Fruit fly (Drosophila melanogaster): ENCODE measurements around the gene tth.

Gene tth

DNA sequence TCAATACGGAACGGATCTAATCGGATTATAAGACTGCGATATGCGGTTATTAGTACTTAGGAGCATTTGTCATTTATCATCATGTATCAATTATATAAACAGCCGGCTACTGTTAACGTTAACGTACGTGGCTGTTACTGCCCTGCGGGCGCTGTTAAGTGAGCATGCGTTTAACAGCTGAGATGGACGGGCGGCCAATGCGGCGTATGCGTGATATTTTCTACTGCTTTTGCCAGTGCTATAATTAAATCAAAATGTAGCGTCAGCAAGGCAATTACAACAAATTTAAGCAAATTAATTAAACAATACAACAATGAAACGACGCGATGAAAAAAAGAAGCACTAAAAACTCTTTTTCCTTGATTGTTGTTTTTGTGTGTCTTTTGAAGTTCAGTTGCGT lies 21.2 kb upstream of the tth start:
- TF ChIP-seq pan (optimal IDR thresholded peaks at IDR 0.05) = no peak
- no peak for TF ChIP-seq EcR (GFP tag; optimal IDR thresholded peaks at IDR 0.05)

DNA sequence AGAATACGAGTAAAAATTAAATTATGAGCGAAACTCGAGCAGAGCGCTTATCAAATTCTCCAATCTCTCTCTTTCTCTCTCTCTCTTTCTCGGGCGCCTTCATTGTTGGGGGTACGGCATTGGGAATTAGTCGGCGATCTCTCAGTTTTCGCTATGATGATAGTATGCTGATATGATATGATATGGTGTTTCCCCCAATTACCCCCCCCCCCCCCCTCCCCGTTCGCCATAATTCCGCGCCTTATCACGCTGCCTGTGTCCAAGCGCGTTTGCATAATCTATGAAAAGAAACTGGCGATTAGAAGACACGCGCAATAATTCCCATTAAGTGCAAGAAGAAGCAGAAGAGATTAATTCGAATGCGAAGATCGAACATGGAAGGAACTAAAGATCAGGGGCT lies 20.4 kb upstream of the tth start:
- TF ChIP-seq Dll (optimal IDR thresholded peaks at IDR 0.05) = no peak
- no peak for TF ChIP-seq usp (GFP tag; optimal IDR thresholded peaks at IDR 0.05)
- no peak for TF ChIP-seq EcR (GFP tag; optimal IDR thresholded peaks at IDR 0.05)
- TF ChIP-seq CG8478 (optimal IDR thresholded peaks at IDR 0.05) = no peak
- TF ChIP-seq pan (optimal IDR thresholded peaks at IDR 0.05) = no peak
- no peak for TF ChIP-seq psq (optimal IDR thresholded peaks at IDR 0.05)

DNA sequence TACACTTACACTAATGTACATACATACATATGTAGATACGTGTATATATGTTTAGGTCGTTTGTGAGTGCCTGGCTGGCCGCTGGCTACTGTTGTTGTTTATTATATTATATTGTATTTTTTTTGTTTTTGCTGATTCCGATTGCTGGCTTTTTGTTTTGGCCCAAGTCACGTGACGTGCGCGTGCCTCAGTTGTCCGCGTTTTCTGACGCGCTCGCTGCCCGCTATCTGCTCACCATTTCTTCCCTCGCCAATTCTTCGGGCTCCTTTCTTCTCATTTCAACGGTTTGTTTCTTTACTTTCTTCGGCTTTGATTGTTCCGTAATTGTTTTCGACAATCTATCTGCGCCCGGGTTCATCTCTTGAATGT lies 18.6 kb upstream of the tth start:
- TF ChIP-seq pan (optimal IDR thresholded peaks at IDR 0.05) (no peak), psq (optimal IDR thresholded peaks at IDR 0.05) (no peak), CG8478 (optimal IDR thresholded peaks at IDR 0.05) (no peak), Dll (optimal IDR thresholded peaks at IDR 0.05) (no peak), usp (GFP tag; optimal IDR thresholded peaks at IDR 0.05) (no peak)

DNA sequence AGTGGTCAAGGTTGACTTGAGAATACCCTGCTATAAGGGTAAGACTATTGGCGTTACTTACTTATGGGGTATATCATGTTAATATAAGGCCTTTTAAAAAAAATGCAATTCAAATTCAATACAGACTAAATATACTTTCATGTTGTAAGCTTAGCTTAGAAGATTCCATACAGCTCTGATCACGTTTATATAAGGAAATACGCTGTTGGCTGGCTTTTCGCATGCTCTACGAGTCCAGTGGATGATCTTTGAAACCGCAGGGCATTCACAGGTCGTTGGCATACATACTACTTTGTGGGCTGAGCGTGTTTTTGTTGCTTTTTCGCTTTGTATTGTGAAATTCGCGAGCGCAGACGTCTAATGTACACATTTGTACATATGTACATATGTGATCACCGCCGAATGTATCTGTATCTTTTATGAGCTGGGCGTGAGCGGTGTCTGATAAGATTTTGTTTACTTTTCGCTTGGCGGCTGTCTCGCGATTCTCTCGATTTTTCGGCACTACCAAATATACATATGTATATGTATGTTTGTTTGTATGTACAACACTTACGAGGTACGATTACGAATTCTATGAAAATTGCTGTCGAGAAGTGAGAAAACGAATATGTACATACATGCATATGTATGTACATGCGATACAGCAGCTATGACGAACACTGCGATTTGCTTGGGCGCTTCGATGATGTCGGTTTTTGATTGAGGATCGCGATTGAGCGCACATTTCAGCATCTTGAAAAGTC lies 18.0 kb upstream of the tth start:
- no peak for TF ChIP-seq EcR (GFP tag; optimal IDR thresholded peaks at IDR 0.05)
- no peak for TF ChIP-seq psq (optimal IDR thresholded peaks at IDR 0.05)
- TF ChIP-seq usp (GFP tag; optimal IDR thresholded peaks at IDR 0.05) = no peak
- TF ChIP-seq CG8478 (optimal IDR thresholded peaks at IDR 0.05) = no peak
- no peak for TF ChIP-seq pan (optimal IDR thresholded peaks at IDR 0.05)
- no peak for TF ChIP-seq Dll (optimal IDR thresholded peaks at IDR 0.05)

DNA sequence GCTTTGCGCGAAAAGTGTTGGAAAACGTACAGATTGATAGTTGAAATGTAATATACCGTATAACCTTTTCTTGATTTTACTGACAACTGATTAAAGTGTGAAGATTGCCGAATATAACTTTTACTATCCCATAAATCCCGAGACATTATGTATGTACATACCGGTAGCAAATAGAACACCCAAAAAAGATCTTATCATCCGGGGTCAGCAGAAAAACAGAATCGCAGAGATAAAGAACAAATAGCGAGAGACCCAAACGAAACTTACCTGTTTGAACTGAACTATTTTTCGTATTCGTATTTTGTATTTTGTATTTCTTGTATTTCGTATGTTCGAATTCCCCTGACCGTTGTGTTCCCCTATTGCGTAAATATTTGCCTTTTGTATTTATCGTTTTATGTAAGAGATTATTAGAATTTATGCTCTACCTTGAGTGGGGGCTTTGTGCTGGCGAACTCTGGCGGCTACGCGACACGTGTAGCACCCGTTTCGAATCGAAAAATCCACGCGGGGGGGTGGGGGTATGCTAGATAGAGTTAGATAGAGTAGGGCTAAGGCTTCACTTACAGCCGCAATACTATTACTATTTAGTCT lies 17.0 kb upstream of the tth start:
- no peak for TF ChIP-seq CG8478 (optimal IDR thresholded peaks at IDR 0.05)
- no peak for TF ChIP-seq EcR (GFP tag; optimal IDR thresholded peaks at IDR 0.05)
- no peak for TF ChIP-seq Dll (optimal IDR thresholded peaks at IDR 0.05)
- TF ChIP-seq psq (optimal IDR thresholded peaks at IDR 0.05) = no peak
- TF ChIP-seq usp (GFP tag; optimal IDR thresholded peaks at IDR 0.05) = no peak
- no peak for TF ChIP-seq pan (optimal IDR thresholded peaks at IDR 0.05)

DNA sequence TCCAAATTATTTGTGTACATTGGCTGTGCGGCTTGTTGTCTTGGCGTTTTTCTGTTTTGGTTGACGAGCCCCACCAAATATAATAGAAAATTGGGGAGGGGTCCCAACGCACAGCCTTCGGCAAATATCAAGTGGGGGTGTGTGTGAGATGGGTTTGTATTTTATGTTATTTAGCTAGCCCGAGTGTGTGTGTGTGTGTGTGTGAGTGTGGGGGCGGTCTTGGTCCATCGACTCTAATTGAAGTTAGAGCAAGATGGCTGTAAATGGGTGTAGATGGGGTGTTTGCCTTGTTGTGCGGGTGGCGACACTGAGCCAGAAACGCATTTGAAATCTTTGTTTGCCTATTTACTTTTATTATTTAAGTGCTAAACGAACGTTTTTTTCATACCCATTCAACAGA lies 16.2 kb upstream of the tth start:
- TF ChIP-seq Dll (optimal IDR thresholded peaks at IDR 0.05) (no peak), CG8478 (optimal IDR thresholded peaks at IDR 0.05) (no peak), EcR (GFP tag; optimal IDR thresholded peaks at IDR 0.05) (no peak), usp (GFP tag; optimal IDR thresholded peaks at IDR 0.05) (no peak)

DNA sequence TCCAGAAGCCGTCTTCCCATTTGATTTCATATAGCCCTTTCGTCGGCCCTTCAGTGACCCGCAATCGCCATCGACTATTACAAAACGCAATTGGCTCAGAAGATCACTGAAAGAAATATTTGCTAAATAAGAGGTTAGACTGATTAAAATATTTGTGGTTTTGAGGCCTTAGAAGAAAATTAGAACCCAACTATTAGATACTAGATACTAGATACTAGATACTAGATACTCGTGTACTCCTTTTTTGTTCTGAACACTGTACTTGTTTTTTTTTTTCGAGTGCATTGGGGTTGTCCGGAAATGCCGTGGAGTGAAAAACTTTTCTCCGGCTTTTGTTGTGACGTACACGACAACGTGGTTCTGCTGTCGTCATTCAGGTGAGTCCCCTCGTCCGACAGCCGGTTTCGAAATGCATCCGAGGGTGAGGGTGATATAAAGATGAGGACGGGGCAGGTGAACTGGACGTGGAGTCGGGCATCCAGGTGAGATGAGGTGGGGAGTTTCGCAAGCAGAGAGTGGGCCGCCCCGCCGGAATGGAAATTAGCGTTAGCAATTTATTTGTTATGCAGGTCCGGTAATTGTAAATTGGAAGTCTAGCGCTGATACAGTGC lies 14.0 kb upstream of the tth start:
- TF ChIP-seq usp (GFP tag; optimal IDR thresholded peaks at IDR 0.05) = no peak
- TF ChIP-seq CG8478 (optimal IDR thresholded peaks at IDR 0.05) = no peak
- no peak for TF ChIP-seq Dll (optimal IDR thresholded peaks at IDR 0.05)
- no peak for TF ChIP-seq EcR (GFP tag; optimal IDR thresholded peaks at IDR 0.05)
- no peak for TF ChIP-seq psq (optimal IDR thresholded peaks at IDR 0.05)
- no peak for TF ChIP-seq pan (optimal IDR thresholded peaks at IDR 0.05)

DNA sequence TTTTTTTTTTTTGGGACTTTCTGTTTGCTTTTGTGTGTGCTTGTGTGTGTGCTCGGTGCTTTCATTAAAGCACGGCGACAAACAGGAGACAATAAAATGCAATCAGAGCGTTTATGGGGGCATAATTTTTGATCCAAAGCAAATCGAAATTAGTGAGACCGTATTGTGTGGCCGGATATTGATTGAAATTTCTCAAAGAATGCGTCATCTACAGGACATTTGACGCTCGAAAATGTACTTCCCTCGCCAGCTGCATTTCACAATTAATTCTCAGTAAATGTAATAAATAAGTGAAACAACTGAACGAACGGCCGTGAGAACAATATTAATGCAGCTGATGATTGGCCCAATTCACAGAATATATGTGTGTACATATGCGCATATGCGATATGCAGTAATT lies 13.0 kb upstream of the tth start:
- TF ChIP-seq Dll (optimal IDR thresholded peaks at IDR 0.05) (no peak), usp (GFP tag; optimal IDR thresholded peaks at IDR 0.05) (no peak), psq (optimal IDR thresholded peaks at IDR 0.05) (no peak), CG8478 (optimal IDR thresholded peaks at IDR 0.05) (no peak), EcR (GFP tag; optimal IDR thresholded peaks at IDR 0.05) (no peak), pan (optimal IDR thresholded peaks at IDR 0.05) (no peak)

DNA sequence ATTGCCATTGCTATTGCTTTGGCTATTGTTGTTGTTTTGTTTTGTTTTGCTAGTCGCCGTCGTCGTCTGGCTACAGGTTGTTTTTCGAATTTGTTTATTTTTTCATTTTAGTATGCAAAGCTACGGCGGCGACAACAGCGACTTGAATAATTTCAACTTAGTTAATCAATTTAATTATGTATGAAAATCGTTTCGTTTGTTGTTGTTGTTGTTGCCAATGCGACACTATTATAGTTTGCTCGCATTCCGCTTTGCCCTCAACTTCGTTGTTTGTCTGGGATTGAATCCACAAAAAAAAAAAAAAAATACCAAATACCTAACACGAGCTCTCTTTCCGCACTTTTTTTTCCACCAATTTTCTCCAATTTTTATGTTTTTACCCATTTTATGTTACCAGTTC lies 11.5 kb upstream of the tth start:
- TF ChIP-seq CG8478 (optimal IDR thresholded peaks at IDR 0.05) (no peak), psq (optimal IDR thresholded peaks at IDR 0.05) (no peak), Dll (optimal IDR thresholded peaks at IDR 0.05) (no peak), usp (GFP tag; optimal IDR thresholded peaks at IDR 0.05) (no peak), EcR (GFP tag; optimal IDR thresholded peaks at IDR 0.05) (no peak), pan (optimal IDR thresholded peaks at IDR 0.05) (no peak)

DNA sequence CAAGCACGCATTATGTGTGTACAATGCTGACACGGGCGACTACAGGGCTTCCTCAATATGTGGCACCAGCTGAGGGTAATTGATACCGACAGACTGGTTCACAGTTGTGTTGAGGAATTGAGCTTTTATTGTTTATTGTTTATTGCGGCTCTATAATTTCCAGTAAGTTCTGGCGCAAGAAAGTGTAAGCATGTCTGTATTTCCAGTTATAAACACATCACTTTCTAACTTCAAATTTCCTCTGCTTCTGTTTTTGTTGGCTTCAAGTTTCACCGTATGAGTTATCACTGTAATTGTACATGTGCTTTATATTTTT lies 10.2 kb upstream of the tth start:
- TF ChIP-seq Dll (optimal IDR thresholded peaks at IDR 0.05) (no peak), EcR (GFP tag; optimal IDR thresholded peaks at IDR 0.05) (no peak), CG8478 (optimal IDR thresholded peaks at IDR 0.05) (no peak), usp (GFP tag; optimal IDR thresholded peaks at IDR 0.05) (no peak), pan (optimal IDR thresholded peaks at IDR 0.05) (no peak), psq (optimal IDR thresholded peaks at IDR 0.05) (no peak)

DNA sequence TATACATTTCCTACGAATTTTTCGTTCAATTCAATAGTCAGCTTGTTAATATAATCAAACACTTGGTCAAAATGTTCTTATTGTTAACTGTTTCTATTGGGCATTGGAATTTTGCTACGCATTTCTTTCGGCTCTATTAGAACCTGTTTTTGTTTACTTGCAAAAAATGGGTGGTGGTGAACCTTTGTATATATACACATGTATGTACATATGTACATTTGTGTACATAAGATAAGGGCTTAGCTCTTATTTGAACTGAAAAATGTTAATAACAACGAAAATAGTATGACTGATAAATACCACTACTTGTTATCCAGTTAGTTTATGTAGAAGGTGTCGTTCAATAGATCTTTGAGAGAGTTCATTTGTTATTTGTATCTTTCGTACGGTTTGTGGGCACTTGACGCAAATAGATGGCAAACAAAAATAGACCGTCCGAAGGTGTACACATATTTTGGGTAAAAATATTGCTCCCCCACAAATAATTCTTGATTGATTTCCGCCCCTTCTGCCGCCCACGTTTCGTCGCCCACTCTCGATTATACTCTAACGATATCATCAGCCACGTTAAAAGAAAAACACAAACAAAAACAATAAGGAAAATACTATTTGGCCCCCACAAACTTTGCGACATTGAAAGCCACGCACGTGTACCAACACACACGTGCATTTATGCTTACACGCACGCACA lies 9.6 kb upstream of the tth start:
- TF ChIP-seq usp (GFP tag; optimal IDR thresholded peaks at IDR 0.05) (no peak), psq (optimal IDR thresholded peaks at IDR 0.05) (no peak), EcR (GFP tag; optimal IDR thresholded peaks at IDR 0.05) (no peak), CG8478 (optimal IDR thresholded peaks at IDR 0.05) (no peak), Dll (optimal IDR thresholded peaks at IDR 0.05) (no peak), pan (optimal IDR thresholded peaks at IDR 0.05) (no peak)

DNA sequence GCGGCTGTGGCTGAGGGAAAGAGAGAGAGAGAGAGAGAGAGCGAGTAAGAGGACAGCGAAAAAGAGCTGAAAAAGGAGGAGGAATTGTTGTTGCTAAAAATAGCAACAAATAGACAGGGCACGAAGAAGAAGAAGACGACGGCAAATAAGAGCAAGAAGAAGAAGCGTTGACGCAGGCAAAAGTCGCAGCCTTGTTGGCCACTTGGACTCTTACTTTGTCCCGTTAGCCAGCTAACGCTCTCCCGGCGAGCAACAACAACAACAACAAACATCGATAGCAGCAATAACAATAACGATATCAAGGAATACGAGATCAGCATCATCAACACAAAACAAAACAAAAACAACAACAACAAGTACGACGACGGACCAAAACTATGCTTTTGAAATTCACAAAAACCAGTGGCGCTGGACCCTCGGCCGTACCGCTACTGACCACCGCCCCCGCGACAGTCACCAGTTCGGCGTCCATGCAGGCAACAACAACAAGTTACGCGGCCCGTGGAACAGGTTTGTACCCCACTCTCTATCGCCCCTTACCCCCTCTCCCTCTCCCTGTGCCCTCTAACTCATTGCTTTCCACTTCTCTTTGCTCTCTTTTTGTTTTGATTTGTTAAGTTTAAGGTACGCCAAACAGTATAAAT lies 8.8 kb upstream of the tth start:
- no peak for TF ChIP-seq usp (GFP tag; optimal IDR thresholded peaks at IDR 0.05)
- no peak for TF ChIP-seq psq (optimal IDR thresholded peaks at IDR 0.05)
- TF ChIP-seq EcR (GFP tag; optimal IDR thresholded peaks at IDR 0.05) = no peak
- no peak for TF ChIP-seq Dll (optimal IDR thresholded peaks at IDR 0.05)
- TF ChIP-seq CG8478 (optimal IDR thresholded peaks at IDR 0.05) = no peak
- TF ChIP-seq pan (optimal IDR thresholded peaks at IDR 0.05) = no peak

Data from whole organism.